Fruit fly (Drosophila melanogaster) whole organism, prepupa: Measurements from ENCODE around the gene CG9775.

Source experiments
- Blimp-1 ChIP-seq: fragments of 200-800 bp; sonication (Bioruptor generic); optimal IDR thresholded peaks from 3 replicates; lab custom pipeline; 2017; ENCODE audit warnings: missing biosample characterization, missing genetic modification characterization, mild to moderate bottlenecking, moderate library complexity, missing genetic modification reagents
- CG6276 ChIP-seq: fragments of 200-800 bp; sonication (Bioruptor generic); optimal IDR thresholded peaks from 2 replicates; lab custom pipeline; 2017; ENCODE audit warnings: missing biosample characterization, mild to moderate bottlenecking, missing genetic modification characterization
- CG8319 ChIP-seq: fragments of 200-800 bp; sonication (Bioruptor generic); optimal IDR thresholded peaks from 3 replicates; lab custom pipeline; 2016; ENCODE audit warnings: missing biosample characterization, missing genetic modification characterization
- Eip78C ChIP-seq: fragments of 200-800 bp; sonication (Bioruptor generic); peaks from one replicate; lab custom pipeline; 2016; ENCODE audit warnings: missing biosample characterization, missing genetic modification characterization
- Eip93F ChIP-seq: fragments of 200-800 bp; sonication (Bioruptor generic); optimal IDR thresholded peaks from 2 replicates; lab custom pipeline; 2016; ENCODE audit warnings: missing biosample characterization, mild to moderate bottlenecking, missing genetic modification characterization
- Gug ChIP-seq: fragments of 200-800 bp; sonication (Bioruptor generic); IDR thresholded peaks from 2 replicates; pipeline ENCODE4 v1.3.6; 2022; ENCODE audit warnings: missing biosample characterization, missing genetic modification characterization
- Hr39 ChIP-seq: fragments of 200-800 bp; sonication (Bioruptor generic); optimal IDR thresholded peaks from 2 replicates; lab custom pipeline; 2016; ENCODE audit warnings: missing biosample characterization, missing genetic modification characterization
- Lpt ChIP-seq: fragments of 200-800 bp; sonication (Bioruptor generic); optimal IDR thresholded peaks from 3 replicates; lab custom pipeline; 2016; ENCODE audit warnings: missing biosample characterization, missing genetic modification characterization
- Sox102F ChIP-seq: fragments of 200-800 bp; sonication (Bioruptor generic); optimal IDR thresholded peaks from 2 replicates; lab custom pipeline; 2016; ENCODE audit warnings: missing biosample characterization, mild to moderate bottlenecking, missing genetic modification characterization

dm6 chr3R:4664199-4664598 lies 22.6 kb upstream of the CG9775 start:
- TF ChIP-seq Blimp-1 (GFP tag; lab: Kevin White, UChicago) (no peak), Eip78C (no peak), CG8319 (no peak), Sox102F (GFP tag; lab: Kevin White, UChicago) (no peak), Hr39 (GFP tag; lab: Kevin White, UChicago) (no peak), Lpt (GFP tag; lab: Kevin White, UChicago) (no peak), Eip93F (GFP tag; lab: Kevin White, UChicago) (no peak), CG6276 (GFP tag; lab: Kevin White, UChicago) (no peak), Gug (GFP tag; lab: Robert Waterston, UW) (no peak)
